Worm (Caenorhabditis elegans) whole organism, L4 larva: ENCODE results near the gene F14H12.2.

ENCODE experiments used
- F44E2.7 ChIP-seq: fragments of 200-800 bp; sonication (Bioruptor generic); IDR thresholded peaks from 2 replicates; pipeline ENCODE4 v2.1.2; 2022; ENCODE audit warnings: missing genetic modification characterization, missing compliant biosample characterization
- ama-1 ChIP-seq: fragments of 150-350 bp; optimal IDR thresholded peaks from 2 replicates; lab custom pipeline; 2014; ENCODE audit warnings: inconsistent platforms, mixed read lengths
- arid-1 ChIP-seq: fragments of 200-800 bp; sonication (Bioruptor generic); conservative IDR thresholded peaks from 2 replicates; pipeline ENCODE4 v1.3.6; 2022; ENCODE audit warnings: missing genetic modification reagents, missing genetic modification characterization, missing compliant biosample characterization
- ceh-62 ChIP-seq: sonication (generic microtip); optimal IDR thresholded peaks from 2 replicates; lab custom pipeline; 2017; ENCODE audit warnings: missing biosample characterization, missing genetic modification characterization
- nhr-10 ChIP-seq: fragments of 150-350 bp; optimal IDR thresholded peaks from 2 replicates; lab custom pipeline; 2014; ENCODE audit warnings: missing biosample characterization, missing genetic modification characterization
- nhr-25 ChIP-seq: sonication (generic microtip); optimal IDR thresholded peaks from 2 replicates; lab custom pipeline; 2017; ENCODE audit warnings: missing genetic modification characterization, mild to moderate bottlenecking, missing compliant biosample characterization, antibody characterized with exemption, moderate library complexity, borderline replicate concordance; ENCODE audit not compliant: insufficient read depth
- pqm-1 ChIP-seq: sonication (generic microtip); optimal IDR thresholded peaks from 2 replicates; lab custom pipeline; 2017; ENCODE audit warnings: missing biosample characterization, missing genetic modification characterization
- unc-39 ChIP-seq: sonication (generic microtip); optimal IDR thresholded peaks from 2 replicates; lab custom pipeline; 2017; ENCODE audit warnings: missing biosample characterization, missing genetic modification characterization
- zag-1 ChIP-seq: fragments of 150-350 bp; optimal IDR thresholded peaks from 2 replicates; lab custom pipeline; 2014; ENCODE audit warnings: missing biosample characterization, missing genetic modification characterization
- ztf-11 ChIP-seq: fragments of 150-350 bp; optimal IDR thresholded peaks from 2 replicates; lab custom pipeline; 2014; ENCODE audit warnings: missing biosample characterization, missing genetic modification characterization

- TF ChIP-seq zag-1 (tag; lab: Kevin White, UChicago) (no peak), arid-1 (GFP tag; lab: Robert Waterston, UW) (no peak), ceh-62 (tag; lab: Kevin White, UChicago) (no peak), F44E2.7 (GFP tag; lab: Robert Waterston, UW) (no peak), ztf-11 (tag; lab: Kevin White, UChicago) (no peak), pqm-1 (no peak), ama-1 (lab: Kevin White, UChicago) (no peak), nhr-10 (tag; lab: Kevin White, UChicago) (no peak), nhr-25 (no peak), unc-39 (tag; lab: Kevin White, UChicago) (no peak)
Measured at ce11 chrX:4322847-4323455, 27.3 kb upstream of the F14H12.2 start.
